Fruit fly (Drosophila melanogaster): ENCODE results near the gene ida.

ida gene

dm6 chr3L:3890860-3891259 is 14.3 kb upstream of the ida start:
- TF ChIP-seq CG17801 (GFP tag; optimal IDR thresholded peaks at IDR 0.05; ENCODE audit: partially characterized antibody) = no peak

- TF ChIP-seq CG17801 (GFP tag; optimal IDR thresholded peaks at IDR 0.05; ENCODE audit: partially characterized antibody) = no peak
Observed at dm6 chr3L:3892154-3892624, 13.0 kb upstream of the ida start, which contains the start of gene Fie. Fie (plus strand) TSS chr3L:3892574.

- no peak for TF ChIP-seq CG17801 (GFP tag; optimal IDR thresholded peaks at IDR 0.05; ENCODE audit: partially characterized antibody)
Observed at dm6 chr3L:3894413-3894812, 10.7 kb upstream of the ida start.

- no peak for TF ChIP-seq CG17801 (GFP tag; optimal IDR thresholded peaks at IDR 0.05; ENCODE audit: partially characterized antibody)
Observed at dm6 chr3L:3896553-3897034, 8.6 kb upstream of the ida start, which contains the start of the genes Gr63a and Lamtor4. Gr63a (minus strand) TSS chr3L:3896603. Lamtor4 (plus strand) TSS chr3L:3896900.

dm6 chr3L:3898978-3899377 is 6.2 kb upstream of the ida start, which contains the start of gene Ccz1:
Ccz1 (minus strand) TSS chr3L:3899156.
- TF ChIP-seq CG17801 (GFP tag; optimal IDR thresholded peaks at IDR 0.05; ENCODE audit: partially characterized antibody) = no peak

- peak; percentile 56 for TF ChIP-seq CG17801 (GFP tag; optimal IDR thresholded peaks at IDR 0.05; ENCODE audit: partially characterized antibody)
Observed at dm6 chr3L:3901865-3902490, 3.2 kb upstream of the ida start.

- TF ChIP-seq CG17801 (GFP tag; optimal IDR thresholded peaks at IDR 0.05; ENCODE audit: partially characterized antibody) = peak; percentile 44
Observed at dm6 chr3L:3902491-3903198, 2.5 kb upstream of the ida start, which contains the start of gene Ubi-p63E. Ubi-p63E (minus strand) TSS chr3L:3903184.

dm6 chr3L:3903301-3903700 is 1.8 kb upstream of the ida start, which contains the start of gene Sc2:
Sc2 (plus strand) TSS chr3L:3903492.
- TF ChIP-seq CG17801 (GFP tag; optimal IDR thresholded peaks at IDR 0.05; ENCODE audit: partially characterized antibody) = no peak

dm6 chr3L:3908838-3909810 is 4.0 kb downstream of the ida start:
- no peak for TF ChIP-seq CG17801 (GFP tag; optimal IDR thresholded peaks at IDR 0.05; ENCODE audit: partially characterized antibody)

dm6 chr3L:3909831-3910230 is 4.7 kb downstream of the ida start, which contains the start of gene mge:
mge (minus strand) TSS chr3L:3909931.
- TF ChIP-seq CG17801 (GFP tag; optimal IDR thresholded peaks at IDR 0.05; ENCODE audit: partially characterized antibody) = no peak

- no peak for TF ChIP-seq CG17801 (GFP tag; optimal IDR thresholded peaks at IDR 0.05; ENCODE audit: partially characterized antibody)
Observed at dm6 chr3L:3912134-3912533, 7.0 kb downstream of the ida start.

dm6 chr3L:3923631-3924274 is 18.6 kb downstream of the ida start:
- TF ChIP-seq CG17801 (GFP tag; optimal IDR thresholded peaks at IDR 0.05; ENCODE audit: partially characterized antibody) = no peak

- TF ChIP-seq CG17801 (GFP tag; optimal IDR thresholded peaks at IDR 0.05; ENCODE audit: partially characterized antibody) = no peak
Observed at dm6 chr3L:3925487-3925886, 20.3 kb downstream of the ida start.

dm6 chr3L:3926191-3926765 is 21.1 kb downstream of the ida start:
- TF ChIP-seq CG17801 (GFP tag; optimal IDR thresholded peaks at IDR 0.05; ENCODE audit: partially characterized antibody) = no peak

Measured in ovary, adult (tissue).